Worm (Caenorhabditis elegans): ENCODE measurements around the gene F38A1.15.

F38A1.15 gene

ce11 chrIV:1204870-1205269, 38.3 kb downstream of the F38A1.15 start, which contains the start of gene dsl-2:
TSS of gene dsl-2 (minus strand) at chrIV:1204970.
- no peak for TF ChIP-seq dmd-4 (tag; optimal IDR thresholded peaks at IDR 0.05)
- no peak for TF ChIP-seq ztf-11 (tag; optimal IDR thresholded peaks at IDR 0.05)
- no peak for TF ChIP-seq nhr-23 (tag; optimal IDR thresholded peaks at IDR 0.05)
- no peak for TF ChIP-seq crh-2 (tag; optimal IDR thresholded peaks at IDR 0.05)
- no peak for TF ChIP-seq elt-1 (tag; optimal IDR thresholded peaks at IDR 0.05)

ce11 chrIV:1199501-1199900, 43.7 kb downstream of the F38A1.15 start:
- TF ChIP-seq sma-9 (GFP tag; optimal IDR thresholded peaks at IDR 0.05) = no peak
- no peak for TF ChIP-seq sma-9 (tag; optimal IDR thresholded peaks at IDR 0.05)
- no peak for TF ChIP-seq elt-1 (tag; optimal IDR thresholded peaks at IDR 0.05)
- no peak for TF ChIP-seq zag-1 (tag; optimal IDR thresholded peaks at IDR 0.05)
- no peak for TF ChIP-seq gmeb-1 (tag; optimal IDR thresholded peaks at IDR 0.05)
- TF ChIP-seq skn-1 (tag; optimal IDR thresholded peaks at IDR 0.05) = no peak
- no peak for TF ChIP-seq nhr-23 (tag; optimal IDR thresholded peaks at IDR 0.05)

DNA sequence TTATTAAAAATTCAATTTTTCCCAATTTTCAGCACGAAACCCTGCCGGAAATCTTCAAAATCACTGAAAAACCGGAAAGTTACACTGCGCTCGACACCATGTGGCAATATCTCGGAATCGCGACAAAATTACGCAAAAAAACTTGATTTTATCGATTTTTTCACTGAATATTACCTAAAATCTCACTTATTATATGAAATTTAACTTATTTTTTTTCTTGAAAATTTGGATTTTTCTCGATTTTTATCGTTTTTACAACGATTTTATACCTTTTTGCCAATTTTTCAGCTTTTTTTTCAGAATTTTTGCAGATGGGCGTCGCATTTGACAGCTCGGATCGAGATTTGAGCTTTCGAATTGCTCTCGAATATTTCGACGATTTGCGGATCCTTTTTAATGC, 50.4 kb downstream of the F38A1.15 start, which contains the start of gene spl-3:
TSS of gene spl-3 (plus strand) at position 301 of the 400 bp plus-strand sequence.
- TF ChIP-seq gmeb-1 (tag; optimal IDR thresholded peaks at IDR 0.05) = no peak
- no peak for TF ChIP-seq ztf-1 (GFP tag; conservative IDR thresholded peaks at IDR 0.05)
- TF ChIP-seq nhr-21 (tag; optimal IDR thresholded peaks at IDR 0.05) = no peak
- no peak for TF ChIP-seq ceh-82 (tag; optimal IDR thresholded peaks at IDR 0.05)
- TF ChIP-seq nhr-129 (tag; optimal IDR thresholded peaks at IDR 0.05) = no peak
- no peak for TF ChIP-seq sma-3 (GFP tag; optimal IDR thresholded peaks at IDR 0.05)
- TF ChIP-seq ztf-11 (tag; optimal IDR thresholded peaks at IDR 0.05) = no peak
- no peak for TF ChIP-seq ama-1 (optimal IDR thresholded peaks at IDR 0.05)
- no peak for TF ChIP-seq nhr-23 (tag; optimal IDR thresholded peaks at IDR 0.05)
- TF ChIP-seq lin-11 (tag; optimal IDR thresholded peaks at IDR 0.05) = no peak
- no peak for TF ChIP-seq R02D3.7 (tag; optimal IDR thresholded peaks at IDR 0.05)
